Fruit fly (Drosophila melanogaster) whole organism, embryonic: ENCODE measurements around the gene CG31808.

Experiments used
- CG11504 ChIP-seq: fragments of 200-800 bp; sonication (Bioruptor generic); optimal IDR thresholded peaks from 3 replicates; lab custom pipeline; 2019; ENCODE audit warnings: missing biosample characterization, mild to moderate bottlenecking, missing genetic modification characterization, moderate library complexity
- CG11695 ChIP-seq: fragments of 200-800 bp; sonication (Bioruptor generic); IDR thresholded peaks from 3 replicates; pipeline ENCODE4 v1.3.6; 2022; ENCODE audit warnings: missing biosample characterization, missing genetic modification characterization
- CG11723 ChIP-seq: fragments of 200-800 bp; sonication (Bioruptor generic); optimal IDR thresholded peaks from 2 replicates; lab custom pipeline; 2017; ENCODE audit warnings: missing biosample characterization, mild to moderate bottlenecking, missing genetic modification characterization
- CG12391 ChIP-seq: fragments of 200-800 bp; sonication (Bioruptor generic); optimal IDR thresholded peaks from 3 replicates; lab custom pipeline; 2018; ENCODE audit warnings: missing biosample characterization, mild to moderate bottlenecking, missing genetic modification characterization, moderate library complexity
- CG12659 ChIP-seq: fragments of 200-800 bp; sonication (Bioruptor generic); optimal IDR thresholded peaks from 3 replicates; lab custom pipeline; 2017; ENCODE audit warnings: mild to moderate bottlenecking, missing biosample characterization, missing genetic modification reagents, missing genetic modification characterization
- CG12942 ChIP-seq: fragments of 200-800 bp; sonication (Bioruptor generic); optimal IDR thresholded peaks from 3 replicates; lab custom pipeline; 2016; ENCODE audit warnings: missing biosample characterization, missing genetic modification characterization
- CG1529 ChIP-seq: fragments of 200-800 bp; sonication (Bioruptor generic); optimal IDR thresholded peaks from 3 replicates; lab custom pipeline; 2018; ENCODE audit warnings: missing biosample characterization, missing genetic modification characterization
- CG15696 ChIP-seq: fragments of 200-800 bp; sonication (Bioruptor generic); optimal IDR thresholded peaks from 2 replicates; lab custom pipeline; 2019; ENCODE audit warnings: missing biosample characterization, mild to moderate bottlenecking, missing genetic modification characterization, moderate library complexity
- CG1602 ChIP-seq: fragments of 200-800 bp; sonication (Bioruptor generic); optimal IDR thresholded peaks from 3 replicates; lab custom pipeline; 2016; ENCODE audit warnings: missing biosample characterization, missing genetic modification characterization
- CG17568 ChIP-seq: fragments of 200-800 bp; sonication (Bioruptor generic); optimal IDR thresholded peaks from 2 replicates; lab custom pipeline; 2018; ENCODE audit warnings: missing biosample characterization, mild to moderate bottlenecking, missing genetic modification characterization, moderate library complexity
- CG18619 ChIP-seq: fragments of 200-800 bp; sonication (Bioruptor generic); optimal IDR thresholded peaks from 3 replicates; lab custom pipeline; 2017; ENCODE audit warnings: missing biosample characterization, mild to moderate bottlenecking, missing genetic modification characterization
- CG2129 ChIP-seq: fragments of 200-800 bp; sonication (Bioruptor generic); IDR thresholded peaks from 2 replicates; pipeline ENCODE4 v1.3.6; 2022; ENCODE audit warnings: missing biosample characterization, missing genetic modification characterization; ENCODE audit not compliant: partially characterized antibody
- CG30403 ChIP-seq: fragments of 200-800 bp; sonication (Bioruptor generic); optimal IDR thresholded peaks from 3 replicates; lab custom pipeline; 2016; ENCODE audit warnings: missing biosample characterization, missing genetic modification characterization
- CG30431 ChIP-seq: fragments of 200-800 bp; sonication (Bioruptor generic); optimal IDR thresholded peaks from 2 replicates; lab custom pipeline; 2017; ENCODE audit warnings: missing biosample characterization, missing genetic modification characterization
- CG3281 ChIP-seq: fragments of 200-800 bp; sonication (Bioruptor generic); optimal IDR thresholded peaks from 3 replicates; lab custom pipeline; 2017; ENCODE audit warnings: missing biosample characterization, mild to moderate bottlenecking, missing genetic modification characterization
- CG3407 ChIP-seq: fragments of 200-800 bp; sonication (Bioruptor generic); optimal IDR thresholded peaks from 2 replicates; lab custom pipeline; 2018; ENCODE audit warnings: missing biosample characterization, mild to moderate bottlenecking, missing genetic modification characterization
- CHES-1-like ChIP-seq: fragments of 200-800 bp; sonication (Bioruptor generic); optimal IDR thresholded peaks from 2 replicates; lab custom pipeline; 2016; ENCODE audit warnings: missing biosample characterization, missing genetic modification characterization
- CoRest ChIP-seq: fragments of 200-800 bp; sonication (Bioruptor generic); optimal IDR thresholded peaks from 3 replicates; lab custom pipeline; 2018; ENCODE audit warnings: missing biosample characterization, mild to moderate bottlenecking, missing genetic modification characterization, moderate library complexity
- Ets65A ChIP-seq: fragments of 200-800 bp; sonication (Bioruptor generic); peaks from one replicate; lab custom pipeline; 2016; ENCODE audit warnings: missing biosample characterization, missing genetic modification characterization
- NFAT ChIP-seq: fragments of 200-800 bp; sonication (Bioruptor generic); IDR thresholded peaks from 2 replicates; pipeline ENCODE4 v1.3.6; 2022; ENCODE audit warnings: missing biosample characterization, missing genetic modification characterization
- Nf-YB ChIP-seq: fragments of 200-800 bp; sonication (Bioruptor generic); optimal IDR thresholded peaks from 3 replicates; lab custom pipeline; 2019; ENCODE audit warnings: missing biosample characterization, mild to moderate bottlenecking, missing genetic modification characterization, moderate library complexity
- Oli ChIP-seq: fragments of 200-800 bp; sonication (Bioruptor generic); optimal IDR thresholded peaks from 2 replicates; lab custom pipeline; 2018; ENCODE audit warnings: missing biosample characterization, mild to moderate bottlenecking, missing genetic modification characterization, moderate library complexity
- Ptx1 ChIP-seq: fragments of 200-800 bp; sonication (Bioruptor generic); IDR thresholded peaks from 2 replicates; pipeline ENCODE4 v1.3.6; 2022; ENCODE audit warnings: missing biosample characterization, missing genetic modification characterization
- Sox102F ChIP-seq: fragments of 200-800 bp; sonication (Bioruptor generic); optimal IDR thresholded peaks from 2 replicates; lab custom pipeline; 2018; ENCODE audit warnings: missing biosample characterization, mild to moderate bottlenecking, missing genetic modification characterization, moderate library complexity
- ato ChIP-seq: fragments of 200-800 bp; sonication (Bioruptor generic); IDR thresholded peaks from 2 replicates; pipeline ENCODE4 v1.3.6; 2022; ENCODE audit warnings: missing biosample characterization, missing genetic modification characterization; ENCODE audit not compliant: partially characterized antibody
- az2 ChIP-seq: fragments of 200-800 bp; sonication (Bioruptor generic); optimal IDR thresholded peaks from 3 replicates; lab custom pipeline; 2016; ENCODE audit warnings: missing biosample characterization, missing genetic modification characterization
- bsh ChIP-seq, 2 experiments: fragments of 200-800 bp; sonication (Bioruptor generic); optimal IDR thresholded peaks; 2 replicates each; lab custom pipeline; 2017 to 2018; ENCODE audit warnings: mild to moderate bottlenecking in 2 of 2, missing biosample characterization in 2 of 2, missing genetic modification characterization in 2 of 2, moderate library complexity in 1 of 2
- chinmo ChIP-seq: fragments of 200-800 bp; sonication (Bioruptor generic); IDR thresholded peaks from 4 replicates; pipeline ENCODE4 v1.3.6; 2022; ENCODE audit warnings: missing biosample characterization, missing genetic modification characterization; ENCODE audit not compliant: partially characterized antibody
- dysf ChIP-seq: fragments of 200-800 bp; sonication (Bioruptor generic); IDR thresholded peaks from 3 replicates; pipeline ENCODE4 v1.3.6; 2022; ENCODE audit warnings: missing biosample characterization, missing genetic modification characterization
- eve ChIP-seq, 2 experiments: fragments of >200 bp; optimal IDR thresholded peaks; 2 replicates each; lab custom pipeline; 2017; ENCODE audit warnings: missing biosample characterization in 2 of 2, missing genetic modification characterization in 2 of 2
- gem ChIP-seq: fragments of 200-800 bp; sonication (Bioruptor generic); optimal IDR thresholded peaks from 2 replicates; lab custom pipeline; 2019; ENCODE audit warnings: missing biosample characterization, mild to moderate bottlenecking, missing genetic modification characterization, moderate library complexity
- grau ChIP-seq: fragments of 200-800 bp; optimal IDR thresholded peaks from 3 replicates; lab custom pipeline; 2019; ENCODE audit warnings: missing biosample characterization, mild to moderate bottlenecking, missing genetic modification characterization, moderate library complexity
- h ChIP-seq: fragments of >200 bp; optimal IDR thresholded peaks from 2 replicates; lab custom pipeline; 2017
- lola ChIP-seq, 3 experiments: fragments of >200 bp in 2 of 3; fragments of 200-800 bp in 1 of 3; sonication (Bioruptor generic) in 1 of 3; optimal IDR thresholded peaks; 2 replicates each; lab custom pipeline; 2017 to 2019; ENCODE audit warnings: missing biosample characterization in 3 of 3, missing genetic modification characterization in 3 of 3, mild to moderate bottlenecking in 1 of 3, moderate library complexity in 1 of 3
- maf-S ChIP-seq: fragments of 200-800 bp; sonication (Bioruptor generic); optimal IDR thresholded peaks from 2 replicates; lab custom pipeline; 2016; ENCODE audit warnings: missing biosample characterization, missing genetic modification characterization
- nerfin-1 ChIP-seq: fragments of 200-800 bp; sonication (Bioruptor generic); optimal IDR thresholded peaks from 3 replicates; lab custom pipeline; 2019; ENCODE audit warnings: missing biosample characterization, mild to moderate bottlenecking, missing genetic modification characterization, moderate library complexity
- org-1 ChIP-seq: fragments of 200-800 bp; sonication (Bioruptor generic); optimal IDR thresholded peaks from 2 replicates; lab custom pipeline; 2017; ENCODE audit warnings: missing biosample characterization, missing genetic modification characterization
- pfk ChIP-seq: fragments of 200-800 bp; sonication (Bioruptor generic); optimal IDR thresholded peaks from 2 replicates; lab custom pipeline; 2018; ENCODE audit warnings: missing biosample characterization, mild to moderate bottlenecking, missing genetic modification characterization, moderate library complexity
- pho ChIP-seq: fragments of 200-800 bp; sonication (Bioruptor generic); optimal IDR thresholded peaks from 2 replicates; lab custom pipeline; 2016; ENCODE audit warnings: missing biosample characterization, missing genetic modification characterization
- pros ChIP-seq: fragments of 200-800 bp; sonication (Bioruptor generic); optimal IDR thresholded peaks from 3 replicates; lab custom pipeline; 2019; ENCODE audit warnings: missing biosample characterization, mild to moderate bottlenecking, missing genetic modification characterization, moderate library complexity
- psq ChIP-seq: fragments of 200-800 bp; sonication (Bioruptor generic); optimal IDR thresholded peaks from 2 replicates; lab custom pipeline; 2017; ENCODE audit warnings: missing biosample characterization, missing genetic modification characterization
- rib ChIP-seq: fragments of 200-800 bp; sonication (Bioruptor generic); IDR thresholded peaks from 2 replicates; pipeline ENCODE4 v1.3.6; 2022; ENCODE audit warnings: missing biosample characterization, missing genetic modification characterization
- ro ChIP-seq: fragments of 200-800 bp; sonication (Bioruptor generic); IDR thresholded peaks from 2 replicates; pipeline ENCODE4 v1.3.6; 2022; ENCODE audit warnings: missing biosample characterization, missing genetic modification characterization
- slbo ChIP-seq: fragments of 200-800 bp; sonication (Bioruptor generic); IDR thresholded peaks from 2 replicates; pipeline ENCODE4 v1.3.6; 2022; ENCODE audit warnings: missing biosample characterization, missing genetic modification characterization
- sqz ChIP-seq: fragments of 200-800 bp; sonication (Bioruptor generic); optimal IDR thresholded peaks from 3 replicates; lab custom pipeline; 2018; ENCODE audit warnings: missing biosample characterization, mild to moderate bottlenecking, missing genetic modification characterization
- tio ChIP-seq: fragments of 200-800 bp; sonication (Bioruptor generic); optimal IDR thresholded peaks from 2 replicates; lab custom pipeline; 2017; ENCODE audit warnings: missing biosample characterization, missing genetic modification characterization, inconsistent platforms
- unpg ChIP-seq: fragments of 200-800 bp; sonication (Bioruptor generic); optimal IDR thresholded peaks from 3 replicates; lab custom pipeline; 2018; ENCODE audit warnings: missing biosample characterization, mild to moderate bottlenecking, missing genetic modification characterization, moderate library complexity

Gene CG31808

dm6 chr2L:16690619-16690908 lies 25.4 kb downstream of the CG31808 start (continued):
- TF ChIP-seq rib (GFP tag; lab: Robert Waterston, UW) = no peak
- TF ChIP-seq chinmo (GFP tag; lab: Robert Waterston, UW) = 0 out of 4 replicates have a peak, but pooled peaks have one; percentile 40
- peak; percentile 88 for TF ChIP-seq pfk

dm6 chr2L:16689800-16690618 lies 26.0 kb downstream of the CG31808 start:
- TF ChIP-seq psq (GFP tag; lab: Kevin White, UChicago) (peak; percentile 86), Sox102F (GFP tag; lab: Kevin White, UChicago) (peak; percentile 30), pho (GFP tag; lab: Kevin White, UChicago) (peak; percentile 46), CHES-1-like (GFP tag; lab: Kevin White, UChicago) (peak; percentile 39), CG12942 (GFP tag; lab: Kevin White, UChicago) (no peak), CG3281 (no peak), pros (GFP tag; lab: Kevin White, UChicago) (peak; percentile 8), CG30403 (peak; percentile 51), Oli (tag; lab: Kevin White, UChicago) (peak; percentile 28), tio (GFP tag; lab: Kevin White, UChicago) (peak; percentile 16), lola (GFP tag; optimal IDR thresholded peaks at IDR 0.05; lab: Kevin White, UChicago) (peak in 1 of 3 experiments; percentile 8), az2 (GFP tag; lab: Kevin White, UChicago) (peak; percentile 30), Ets65A (peak; percentile 63), gem (tag; lab: Kevin White, UChicago) (peak; percentile 55), org-1 (peak; percentile 38), CG12391 (peak; percentile 33), CG11723 (GFP tag; lab: Kevin White, UChicago) (peak; percentile 27), bsh (GFP tag; optimal IDR thresholded peaks at IDR 0.05; lab: Kevin White, UChicago) (peak; percentile 22 to 51), CG11695 (GFP tag; lab: Robert Waterston, UW) (0 out of 3 replicates have a peak, but pooled peaks have one; percentile 12), CG1529 (GFP tag; lab: Kevin White, UChicago) (no peak), slbo (GFP tag; lab: Robert Waterston, UW) (peak; percentile 57), Ptx1 (peak; percentile 44; the same call in 1 of the 2 replicates), unpg (GFP tag; lab: Kevin White, UChicago) (peak; percentile 8), CG2129 (GFP tag; lab: Robert Waterston, UW) (no peak), CG3407 (GFP tag; lab: Kevin White, UChicago) (no peak), CG30431 (GFP tag; lab: Kevin White, UChicago) (peak; percentile 4), grau (peak; percentile 41), CoRest (tag; lab: Kevin White, UChicago) (peak; percentile 45), CG12659 (GFP tag; lab: Kevin White, UChicago) (peak; percentile 21), CG1602 (GFP tag; lab: Kevin White, UChicago) (peak; percentile 10), CG18619 (GFP tag; lab: Kevin White, UChicago) (peak; percentile 35), ro (no peak), NFAT (GFP tag; lab: Robert Waterston, UW) (no peak), dysf (GFP tag; lab: Robert Waterston, UW) (peak; percentile 41; the same call in 1 of the 3 replicates), nerfin-1 (tag; lab: Kevin White, UChicago) (peak; percentile 38), CG11504 (tag; lab: Kevin White, UChicago) (peak; percentile 57), ato (GFP tag; lab: Robert Waterston, UW) (no peak), maf-S (peak; percentile 9), sqz (GFP tag; lab: Kevin White, UChicago) (peak; percentile 10), CG15696 (tag; lab: Kevin White, UChicago) (no peak), eve (GFP tag; optimal IDR thresholded peaks at IDR 0.05; lab: Kevin White, UChicago) (peak in 1 of 2 experiments; percentile 62), CG17568 (GFP tag; lab: Kevin White, UChicago) (peak; percentile 13), h (lab: Kevin White, UChicago) (no peak), Nf-YB (GFP tag; lab: Kevin White, UChicago) (peak; percentile 39)
